Fruit fly (Drosophila melanogaster): Measurements from ENCODE around the gene CG10654.

CG10654 gene

DNA sequence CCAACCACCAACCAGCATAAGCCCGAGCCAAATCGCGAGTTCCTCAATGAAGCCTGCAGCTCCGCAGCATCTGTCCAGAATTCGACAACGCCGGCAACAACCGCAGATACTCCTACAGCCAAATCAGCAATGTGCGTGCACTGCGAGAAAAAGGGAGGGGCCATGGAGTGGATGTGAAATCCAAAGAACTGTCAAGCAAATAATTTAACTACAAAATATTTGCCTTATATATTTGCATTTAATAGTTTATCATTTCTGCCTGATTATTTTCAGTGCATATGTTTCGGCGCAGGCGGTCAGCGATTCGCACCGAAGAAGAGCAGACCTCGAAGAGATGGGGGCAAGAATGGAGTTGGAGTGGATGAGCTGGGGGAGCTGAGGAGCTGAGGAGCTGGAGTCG is 44.0 kb upstream of the CG10654 start (continued):
- TF ChIP-seq CG7928 (GFP tag; optimal IDR thresholded peaks at IDR 0.05) (no peak), CG18764 (GFP tag; optimal IDR thresholded peaks at IDR 0.05) (no peak), slp2 (GFP tag; optimal IDR thresholded peaks at IDR 0.05) (no peak), Dek (tag; optimal IDR thresholded peaks at IDR 0.05) (no peak), Side (GFP tag; optimal IDR thresholded peaks at IDR 0.05) (no peak), CG12155 (GFP tag; optimal IDR thresholded peaks at IDR 0.05) (no peak), Dp (GFP tag; optimal IDR thresholded peaks at IDR 0.05) (no peak), scrt (GFP tag; optimal IDR thresholded peaks at IDR 0.05) (no peak), hkb (optimal IDR thresholded peaks at IDR 0.05) (no peak), hkb (GFP tag; IDR thresholded peaks at IDR 0.05) (peak; percentile 9; the same call in 1 of the 2 replicates), chinmo (GFP tag; IDR thresholded peaks at IDR 0.05; ENCODE audit: partially characterized antibody) (no peak), ab (GFP tag; optimal IDR thresholded peaks at IDR 0.05) (no peak), CkIIα-i1 (GFP tag; IDR thresholded peaks at IDR 0.05) (no peak), emc (GFP tag; optimal IDR thresholded peaks at IDR 0.05) (no peak), CG4282 (GFP tag; optimal IDR thresholded peaks at IDR 0.05) (no peak), eyg (GFP tag; optimal IDR thresholded peaks at IDR 0.05) (no peak), CG4360 (GFP tag; IDR thresholded peaks at IDR 0.05) (no peak), Xrp1 (GFP tag; IDR thresholded peaks at IDR 0.05) (peak; percentile 42; the same call in 1 of the 2 replicates), sob (GFP tag; IDR thresholded peaks at IDR 0.05) (no peak), CG10431 (GFP tag; optimal IDR thresholded peaks at IDR 0.05) (no peak), vvl (GFP tag; IDR thresholded peaks at IDR 0.05) (no peak), CG11093 (GFP tag; IDR thresholded peaks at IDR 0.05) (no peak), CG6654 (GFP tag; optimal IDR thresholded peaks at IDR 0.05) (no peak), CG2678 (tag; optimal IDR thresholded peaks at IDR 0.05) (no peak), Ets65A (GFP tag) (peak; percentile 53), NfI (GFP tag; optimal IDR thresholded peaks at IDR 0.05) (no peak), nerfin-2 (GFP tag; IDR thresholded peaks at IDR 0.05; ENCODE audit: partially characterized antibody) (no peak), CG13894 (tag; optimal IDR thresholded peaks at IDR 0.05) (no peak), Pdp1 (GFP tag; optimal IDR thresholded peaks at IDR 0.05) (no peak), gfzf (GFP tag; optimal IDR thresholded peaks at IDR 0.05) (no peak), sna (GFP tag; IDR thresholded peaks at IDR 0.05; ENCODE audit: partially characterized antibody) (no peak), CG33213 (GFP tag; optimal IDR thresholded peaks at IDR 0.05) (no peak), lmd (GFP tag; IDR thresholded peaks at IDR 0.05) (0 out of 2 replicates have a peak, but pooled peaks have one; percentile 26), btn (GFP tag; optimal IDR thresholded peaks at IDR 0.05) (no peak), CG7963 (GFP tag; IDR thresholded peaks at IDR 0.05; ENCODE audit: partially characterized antibody) (no peak), CG12236 (GFP tag; optimal IDR thresholded peaks at IDR 0.05) (no peak), bbx (GFP tag; IDR thresholded peaks at IDR 0.05; ENCODE audit: partially characterized antibody) (no peak), tio (GFP tag; optimal IDR thresholded peaks at IDR 0.05) (no peak), fru (optimal IDR thresholded peaks at IDR 0.05) (no peak), ap (GFP tag; IDR thresholded peaks at IDR 0.05) (0 out of 2 replicates have a peak, but pooled peaks have one; percentile 11), CG10366 (GFP tag; IDR thresholded peaks at IDR 0.05) (no peak), Gsc (GFP tag; IDR thresholded peaks at IDR 0.05) (no peak), Hmr (GFP tag; optimal IDR thresholded peaks at IDR 0.05) (no peak), gt (GFP tag; IDR thresholded peaks at IDR 0.05) (no peak), Mrtf (GFP tag; IDR thresholded peaks at IDR 0.05) (no peak), YL-1 (GFP tag; optimal IDR thresholded peaks at IDR 0.05) (no peak), pnt (GFP tag; optimal IDR thresholded peaks at IDR 0.05) (no peak), da (GFP tag; optimal IDR thresholded peaks at IDR 0.05) (no peak), unc-4 (GFP tag; IDR thresholded peaks at IDR 0.05; ENCODE audit: partially characterized antibody) (no peak), Hr39 (optimal IDR thresholded peaks at IDR 0.05) (no peak), CG13123 (GFP tag; optimal IDR thresholded peaks at IDR 0.05) (no peak), ci (GFP tag; IDR thresholded peaks at IDR 0.05) (peak; percentile 67; the same call in 1 of the 3 replicates), CG1603 (tag; optimal IDR thresholded peaks at IDR 0.05) (peak; percentile 10)
